Worm (Caenorhabditis elegans) whole organism, early embryonic: Measurements from ENCODE around the gene nucl-1.

ENCODE experiments used
- B0310.2 ChIP-seq: sonication (generic microtip); optimal IDR thresholded peaks from 2 replicates; lab custom pipeline; 2016; ENCODE audit warnings: mild to moderate bottlenecking, missing genetic modification characterization, missing compliant biosample characterization
- F13C5.2 ChIP-seq: sonication (generic microtip); optimal IDR thresholded peaks from 2 replicates; lab custom pipeline; 2017; ENCODE audit warnings: mild to moderate bottlenecking, missing genetic modification characterization, inconsistent platforms, missing compliant biosample characterization
- aly-1 ChIP-seq: sonication (generic microtip); optimal IDR thresholded peaks from 2 replicates; lab custom pipeline; 2016; ENCODE audit warnings: missing genetic modification characterization, missing compliant biosample characterization
- ama-1 ChIP-seq: fragments of 150-350 bp; optimal IDR thresholded peaks from 2 replicates; lab custom pipeline; 2014
- ceh-13 ChIP-seq: fragments of 200-800 bp; sonication (Bioruptor generic); optimal IDR thresholded peaks from 2 replicates; lab custom pipeline; 2018; ENCODE audit warnings: mild to moderate bottlenecking, missing genetic modification characterization, missing compliant biosample characterization
- ceh-36 ChIP-seq: sonication (generic microtip); optimal IDR thresholded peaks from 2 replicates; lab custom pipeline; 2016; ENCODE audit warnings: missing genetic modification characterization, inconsistent platforms, missing compliant biosample characterization
- ets-7 ChIP-seq: sonication (generic microtip); optimal IDR thresholded peaks from 2 replicates; lab custom pipeline; 2016; ENCODE audit warnings: missing genotype, missing genetic modification characterization, missing compliant biosample characterization
- flt-1 ChIP-seq: fragments of 200-800 bp; sonication (Bioruptor generic); IDR thresholded peaks from 2 replicates; pipeline ENCODE4 v1.3.6; 2022; ENCODE audit warnings: missing genetic modification characterization, missing compliant biosample characterization
- hmbx-1 ChIP-seq: sonication (generic microtip); optimal IDR thresholded peaks from 2 replicates; lab custom pipeline; 2016; ENCODE audit warnings: mild to moderate bottlenecking, missing genetic modification characterization, missing compliant biosample characterization
- hmg-4 ChIP-seq: fragments of 200-800 bp; sonication (Bioruptor generic); optimal IDR thresholded peaks from 2 replicates; lab custom pipeline; 2018; ENCODE audit warnings: mild to moderate bottlenecking, missing genetic modification characterization, missing compliant biosample characterization
- hnd-1 ChIP-seq: sonication (generic microtip); optimal IDR thresholded peaks from 2 replicates; lab custom pipeline; 2016; ENCODE audit warnings: missing genetic modification characterization, missing compliant biosample characterization
- pes-1 ChIP-seq: fragments of 200-800 bp; sonication (Bioruptor generic); IDR thresholded peaks from 2 replicates; pipeline ENCODE4 v1.3.6; 2022; ENCODE audit warnings: missing genetic modification reagents, missing genetic modification characterization, missing compliant biosample characterization
- scrt-1 ChIP-seq: fragments of 200-800 bp; sonication (Bioruptor generic); IDR thresholded peaks from 2 replicates; pipeline ENCODE4 v1.3.6; 2022; ENCODE audit warnings: missing genetic modification characterization, missing compliant biosample characterization
- sea-1 ChIP-seq: fragments of 200-800 bp; sonication (Bioruptor generic); conservative IDR thresholded peaks from 2 replicates; pipeline ENCODE4 v1.3.6; 2022; ENCODE audit warnings: missing genetic modification characterization, missing compliant biosample characterization
- tbx-11 ChIP-seq: fragments of 200-800 bp; sonication (Bioruptor generic); IDR thresholded peaks from 2 replicates; pipeline ENCODE4 v1.3.6; 2022; ENCODE audit warnings: missing genetic modification characterization, missing compliant biosample characterization
- tbx-37 ChIP-seq: fragments of 200-800 bp; sonication (Bioruptor generic); conservative IDR thresholded peaks from 2 replicates; pipeline ENCODE4 v1.3.6; 2022; ENCODE audit warnings: missing genetic modification reagents, missing genetic modification characterization, missing compliant biosample characterization
- tra-4 ChIP-seq: sonication (generic microtip); optimal IDR thresholded peaks from 2 replicates; lab custom pipeline; 2017; ENCODE audit warnings: missing genetic modification characterization, missing compliant biosample characterization

nucl-1 gene

ce11 chrIV:8254193-8254592 is 35.1 kb downstream of the nucl-1 start:
- TF ChIP-seq flt-1 (no peak), pes-1 (GFP tag; lab: Robert Waterston, UW) (no peak), sea-1 (GFP tag; lab: Robert Waterston, UW) (no peak), ceh-36 (no peak), tbx-11 (GFP tag; lab: Robert Waterston, UW) (no peak), hnd-1 (tag; lab: Kevin White, UChicago) (no peak), B0310.2 (no peak)

- TF ChIP-seq scrt-1 (GFP tag; lab: Robert Waterston, UW) = peak; percentile 96; the same call in 1 of the 2 replicates
- TF ChIP-seq sea-1 (GFP tag; lab: Robert Waterston, UW) = peak; percentile 95
- peak; percentile 98 for TF ChIP-seq F13C5.2 (tag; lab: Kevin White, UChicago)
- TF ChIP-seq aly-1 (tag; lab: Kevin White, UChicago) = peak; percentile 91
- TF ChIP-seq ets-7 = peak; percentile 81
- peak; percentile 93 for TF ChIP-seq hnd-1 (tag; lab: Kevin White, UChicago)
- TF ChIP-seq ama-1 (lab: Kevin White, UChicago) = no peak
- peak; percentile 97 for TF ChIP-seq pes-1 (GFP tag; lab: Robert Waterston, UW)
- peak; percentile 97 for TF ChIP-seq ceh-13 (GFP tag; lab: Kevin White, UChicago)
- TF ChIP-seq ceh-36 = peak; percentile 97
- peak; percentile 91 for TF ChIP-seq tra-4
- no peak for TF ChIP-seq hmg-4 (GFP tag; lab: Kevin White, UChicago)
- peak; percentile 97 for TF ChIP-seq B0310.2
- TF ChIP-seq hmbx-1 (tag; lab: Kevin White, UChicago) = peak; percentile 92
- peak; percentile 99 for TF ChIP-seq flt-1
- peak; percentile 95 for TF ChIP-seq tbx-37 (GFP tag; lab: Robert Waterston, UW)
- TF ChIP-seq tbx-11 (GFP tag; lab: Robert Waterston, UW) = peak; percentile 96
Observed at ce11 chrIV:8252856-8253255, 36.5 kb downstream of the nucl-1 start.

- TF ChIP-seq tbx-11 (GFP tag; lab: Robert Waterston, UW) (no peak), scrt-1 (GFP tag; lab: Robert Waterston, UW) (no peak), ama-1 (lab: Kevin White, UChicago) (no peak), ceh-36 (no peak), F13C5.2 (tag; lab: Kevin White, UChicago) (no peak), sea-1 (GFP tag; lab: Robert Waterston, UW) (no peak), flt-1 (no peak), ceh-13 (GFP tag; lab: Kevin White, UChicago) (no peak), hmg-4 (GFP tag; lab: Kevin White, UChicago) (no peak)
Observed at ce11 chrIV:8251346-8251745, 38.0 kb downstream of the nucl-1 start.

- no peak for TF ChIP-seq tbx-37 (GFP tag; lab: Robert Waterston, UW)
- TF ChIP-seq hmg-4 (GFP tag; lab: Kevin White, UChicago) = no peak
- TF ChIP-seq sea-1 (GFP tag; lab: Robert Waterston, UW) = no peak
- no peak for TF ChIP-seq hnd-1 (tag; lab: Kevin White, UChicago)
- TF ChIP-seq scrt-1 (GFP tag; lab: Robert Waterston, UW) = no peak
- no peak for TF ChIP-seq ceh-36
- TF ChIP-seq ama-1 (lab: Kevin White, UChicago) = no peak
- no peak for TF ChIP-seq ceh-13 (GFP tag; lab: Kevin White, UChicago)
- TF ChIP-seq aly-1 (tag; lab: Kevin White, UChicago) = no peak
- TF ChIP-seq B0310.2 = no peak
Observed at ce11 chrIV:8247341-8247740, 42.0 kb downstream of the nucl-1 start.

- TF ChIP-seq B0310.2 = no peak
- TF ChIP-seq tbx-11 (GFP tag; lab: Robert Waterston, UW) = no peak
- no peak for TF ChIP-seq F13C5.2 (tag; lab: Kevin White, UChicago)
- no peak for TF ChIP-seq hnd-1 (tag; lab: Kevin White, UChicago)
Observed at ce11 chrIV:8244112-8244511, 45.2 kb downstream of the nucl-1 start, which contains the start of gene T09A12.1. Gene T09A12.1 (plus strand): TSS chrIV:8244412.

- TF ChIP-seq ceh-13 (GFP tag; lab: Kevin White, UChicago) (no peak), hnd-1 (tag; lab: Kevin White, UChicago) (no peak), sea-1 (GFP tag; lab: Robert Waterston, UW) (no peak), B0310.2 (no peak), ama-1 (lab: Kevin White, UChicago) (no peak), hmbx-1 (tag; lab: Kevin White, UChicago) (no peak), aly-1 (tag; lab: Kevin White, UChicago) (no peak), hmg-4 (GFP tag; lab: Kevin White, UChicago) (no peak), flt-1 (no peak), scrt-1 (GFP tag; lab: Robert Waterston, UW) (no peak), pes-1 (GFP tag; lab: Robert Waterston, UW) (no peak), tra-4 (no peak), ceh-36 (no peak), tbx-11 (GFP tag; lab: Robert Waterston, UW) (no peak), ets-7 (no peak), tbx-37 (GFP tag; lab: Robert Waterston, UW) (no peak), F13C5.2 (tag; lab: Kevin White, UChicago) (no peak)
Observed at ce11 chrIV:8243599-8243998, 45.7 kb downstream of the nucl-1 start, which contains the start of gene T09A12.8. Gene T09A12.8 (minus strand): TSS chrIV:8243699.

- TF ChIP-seq flt-1 (no peak), ets-7 (no peak), ama-1 (lab: Kevin White, UChicago) (no peak), hmbx-1 (tag; lab: Kevin White, UChicago) (no peak), ceh-36 (no peak), tbx-37 (GFP tag; lab: Robert Waterston, UW) (no peak), scrt-1 (GFP tag; lab: Robert Waterston, UW) (no peak), tbx-11 (GFP tag; lab: Robert Waterston, UW) (no peak), F13C5.2 (tag; lab: Kevin White, UChicago) (no peak), hmg-4 (GFP tag; lab: Kevin White, UChicago) (no peak), aly-1 (tag; lab: Kevin White, UChicago) (no peak), hnd-1 (tag; lab: Kevin White, UChicago) (no peak), ceh-13 (GFP tag; lab: Kevin White, UChicago) (no peak), B0310.2 (no peak), sea-1 (GFP tag; lab: Robert Waterston, UW) (no peak), tra-4 (no peak), pes-1 (GFP tag; lab: Robert Waterston, UW) (no peak)
Observed at ce11 chrIV:8243170-8243569, 46.2 kb downstream of the nucl-1 start.
